Fruit fly (Drosophila melanogaster) whole organism, embryonic: ENCODE measurements around the gene Chd64.

Source experiments
- Awh ChIP-seq: fragments of 200-800 bp; sonication (Bioruptor generic); IDR thresholded peaks from 2 replicates; pipeline ENCODE4, ENCODE4 v1.3.6; 2022; ENCODE audit warnings: missing biosample characterization, missing genetic modification characterization
- Bdp1 ChIP-seq: fragments of 200-800 bp; sonication (Bioruptor generic); optimal IDR thresholded peaks from 3 replicates; lab custom pipeline; 2016; ENCODE audit warnings: missing biosample characterization, missing genetic modification characterization
- CG10543 ChIP-seq: fragments of 200-800 bp; sonication (Bioruptor generic); optimal IDR thresholded peaks from 3 replicates; lab custom pipeline; 2017; ENCODE audit warnings: missing biosample characterization, mild to moderate bottlenecking, missing genetic modification characterization, moderate library complexity
- CG10654 ChIP-seq: fragments of 200-800 bp; sonication (Bioruptor generic); optimal IDR thresholded peaks from 2 replicates; lab custom pipeline; 2016; ENCODE audit warnings: missing biosample characterization, missing genetic modification characterization
- CG11504 ChIP-seq: fragments of 200-800 bp; sonication (Bioruptor generic); optimal IDR thresholded peaks from 3 replicates; lab custom pipeline; 2019; ENCODE audit warnings: missing biosample characterization, mild to moderate bottlenecking, missing genetic modification characterization, moderate library complexity
- CG12219 ChIP-seq: fragments of 200-800 bp; sonication (Bioruptor generic); optimal IDR thresholded peaks from 3 replicates; lab custom pipeline; 2018; ENCODE audit warnings: missing biosample characterization, mild to moderate bottlenecking, missing genetic modification characterization
- CG12299 ChIP-seq: fragments of 200-800 bp; sonication (Bioruptor generic); optimal IDR thresholded peaks from 2 replicates; lab custom pipeline; 2018; ENCODE audit warnings: missing biosample characterization, mild to moderate bottlenecking, missing genetic modification characterization
- CG15601 ChIP-seq: fragments of 200-800 bp; sonication (Bioruptor generic); optimal IDR thresholded peaks from 3 replicates; lab custom pipeline; 2019; ENCODE audit warnings: missing biosample characterization, mild to moderate bottlenecking, missing genetic modification characterization, moderate library complexity
- CG17361 ChIP-seq: fragments of 200-800 bp; sonication (Bioruptor generic); IDR thresholded peaks from 3 replicates; pipeline ENCODE4 v1.3.6; 2022; ENCODE audit warnings: missing biosample characterization, missing genetic modification characterization
- CG2875 ChIP-seq: fragments of 200-800 bp; sonication (Bioruptor generic); optimal IDR thresholded peaks from 2 replicates; lab custom pipeline; 2017; ENCODE audit warnings: missing biosample characterization, mild to moderate bottlenecking, missing genetic modification characterization, missing genetic modification reagents
- CG32767 ChIP-seq: fragments of 200-800 bp; sonication (Bioruptor generic); IDR thresholded peaks from 2 replicates; pipeline ENCODE4 v1.3.6; 2022; ENCODE audit warnings: missing biosample characterization, missing genetic modification characterization
- CG3847 ChIP-seq: fragments of 200-800 bp; sonication (Bioruptor generic); IDR thresholded peaks from 2 replicates; pipeline ENCODE4 v1.3.6; 2022; ENCODE audit warnings: missing biosample characterization, missing genetic modification characterization
- CG42726 ChIP-seq: fragments of 200-800 bp; sonication (Bioruptor generic); IDR thresholded peaks from 2 replicates; pipeline ENCODE4 v1.3.6; 2022; ENCODE audit warnings: missing biosample characterization, missing genetic modification characterization; ENCODE audit not compliant: partially characterized antibody
- CG4328 ChIP-seq: fragments of 200-800 bp; sonication (Bioruptor generic); optimal IDR thresholded peaks from 3 replicates; lab custom pipeline; 2017; ENCODE audit warnings: missing biosample characterization, missing genetic modification reagents, missing genetic modification characterization
- CG4617 ChIP-seq: fragments of 200-800 bp; sonication (Bioruptor generic); optimal IDR thresholded peaks from 3 replicates; lab custom pipeline; 2016; ENCODE audit warnings: missing biosample characterization, missing genetic modification characterization, borderline replicate concordance
- CG4854 ChIP-seq: fragments of 200-800 bp; sonication (Bioruptor generic); optimal IDR thresholded peaks from 2 replicates; lab custom pipeline; 2016; ENCODE audit warnings: missing biosample characterization, missing genetic modification characterization, inconsistent platforms
- CG6765 ChIP-seq: fragments of 200-800 bp; sonication (Bioruptor generic); optimal IDR thresholded peaks from 3 replicates; lab custom pipeline; 2017; ENCODE audit warnings: missing biosample characterization, mild to moderate bottlenecking, missing genetic modification characterization
- CG8089 ChIP-seq: fragments of 200-800 bp; sonication (Bioruptor generic); optimal IDR thresholded peaks from 3 replicates; lab custom pipeline; 2016; ENCODE audit warnings: missing biosample characterization, missing genetic modification characterization
- CG8924 ChIP-seq: fragments of 200-800 bp; optimal IDR thresholded peaks from 3 replicates; lab custom pipeline; 2019; ENCODE audit warnings: missing biosample characterization, mild to moderate bottlenecking, missing genetic modification characterization, moderate library complexity
- CG9797 ChIP-seq: fragments of 200-800 bp; sonication (Bioruptor generic); optimal IDR thresholded peaks from 3 replicates; lab custom pipeline; 2018; ENCODE audit warnings: missing biosample characterization, mild to moderate bottlenecking, missing genetic modification characterization
- Hmx ChIP-seq: fragments of 200-800 bp; sonication (Bioruptor generic); optimal IDR thresholded peaks from 2 replicates; lab custom pipeline; 2016; ENCODE audit warnings: missing biosample characterization, missing genetic modification characterization
- Hr51 ChIP-seq, 2 experiments: fragments of 200-800 bp; sonication (Bioruptor generic); optimal IDR thresholded peaks; 2 replicates in 1 of 2; 3 replicates in 1 of 2; lab custom pipeline; 2016 to 2018; ENCODE audit warnings: missing biosample characterization in 2 of 2, missing genetic modification characterization in 2 of 2, mild to moderate bottlenecking in 1 of 2, moderate library complexity in 1 of 2
- Lpt ChIP-seq: fragments of >200 bp; optimal IDR thresholded peaks from 2 replicates; lab custom pipeline; 2018; ENCODE audit warnings: missing biosample characterization, missing genetic modification characterization
- Mrtf ChIP-seq: fragments of 200-800 bp; sonication (Bioruptor generic); IDR thresholded peaks from 3 replicates; pipeline ENCODE4 v1.3.6; 2022; ENCODE audit warnings: missing biosample characterization, missing genetic modification characterization
- Myb ChIP-seq: fragments of 200-800 bp; sonication (Bioruptor generic); optimal IDR thresholded peaks from 2 replicates; lab custom pipeline; 2016; ENCODE audit warnings: missing biosample characterization, missing genetic modification characterization
- Pdp1 ChIP-seq, 2 experiments: fragments of 200-800 bp; sonication (Bioruptor generic); optimal IDR thresholded peaks; 3 replicates each; lab custom pipeline; 2016; ENCODE audit warnings: missing biosample characterization in 2 of 2, missing genetic modification characterization in 2 of 2, mild to moderate bottlenecking in 1 of 2, moderate library complexity in 1 of 2
- Sox102F ChIP-seq: fragments of 200-800 bp; sonication (Bioruptor generic); optimal IDR thresholded peaks from 2 replicates; lab custom pipeline; 2018; ENCODE audit warnings: missing biosample characterization, mild to moderate bottlenecking, missing genetic modification characterization, moderate library complexity
- Spps ChIP-seq: fragments of 200-800 bp; sonication (Bioruptor generic); optimal IDR thresholded peaks from 2 replicates; lab custom pipeline; 2018; ENCODE audit warnings: missing biosample characterization, mild to moderate bottlenecking, missing genetic modification characterization
- Trl ChIP-seq, 3 experiments: fragments of >200 bp in 2 of 3; fragments of 200-800 bp in 1 of 3; sonication (Bioruptor generic) in 1 of 3; optimal IDR thresholded peaks; 2 replicates in 1 of 3; 3 replicates in 2 of 3; lab custom pipeline; 2016 to 2017; ENCODE audit warnings: missing biosample characterization in 1 of 3, missing genetic modification characterization in 1 of 3
- Xbp1 ChIP-seq: fragments of 200-800 bp; sonication (Bioruptor generic); optimal IDR thresholded peaks from 3 replicates; lab custom pipeline; 2016; ENCODE audit warnings: missing biosample characterization, mild to moderate bottlenecking, missing genetic modification characterization
- ap ChIP-seq: fragments of 200-800 bp; sonication (Bioruptor generic); IDR thresholded peaks from 2 replicates; pipeline ENCODE4 v1.3.6; 2022; ENCODE audit warnings: missing biosample characterization, missing genetic modification characterization
- corto ChIP-seq: fragments of 200-800 bp; sonication (Bioruptor generic); optimal IDR thresholded peaks from 2 replicates; lab custom pipeline; 2016; ENCODE audit warnings: missing biosample characterization, mild to moderate bottlenecking, missing genetic modification characterization, moderate library complexity
- crc ChIP-seq: fragments of 200-800 bp; sonication (Bioruptor generic); optimal IDR thresholded peaks from 2 replicates; lab custom pipeline; 2016; ENCODE audit warnings: missing biosample characterization, missing genetic modification characterization
- eyg ChIP-seq: fragments of 200-800 bp; sonication (Bioruptor generic); optimal IDR thresholded peaks from 3 replicates; lab custom pipeline; 2016; ENCODE audit warnings: missing biosample characterization, missing genetic modification characterization
- gce ChIP-seq: fragments of 200-800 bp; sonication (Bioruptor generic); IDR thresholded peaks from 3 replicates; pipeline ENCODE4 v1.3.6; 2022; ENCODE audit warnings: missing biosample characterization, missing genetic modification characterization
- ham ChIP-seq: fragments of 200-800 bp; sonication (Bioruptor generic); IDR thresholded peaks from 2 replicates; pipeline ENCODE4 v1.3.6; 2022; ENCODE audit warnings: missing biosample characterization, missing genetic modification characterization
- jigr1 ChIP-seq: fragments of 200-800 bp; sonication (Bioruptor generic); IDR thresholded peaks from 3 replicates; pipeline ENCODE4 v1.3.6; 2022; ENCODE audit warnings: missing biosample characterization, missing genetic modification characterization
- kni ChIP-seq: fragments of 200-800 bp; sonication (Bioruptor generic); optimal IDR thresholded peaks from 3 replicates; lab custom pipeline; 2017; ENCODE audit warnings: mild to moderate bottlenecking, missing biosample characterization, missing genetic modification reagents, missing genetic modification characterization
- knrl ChIP-seq: fragments of 200-800 bp; sonication (Bioruptor generic); IDR thresholded peaks from 3 replicates; pipeline ENCODE4 v1.3.6; 2022; ENCODE audit warnings: missing biosample characterization, missing genetic modification characterization; ENCODE audit not compliant: partially characterized antibody
- lilli ChIP-seq: fragments of 200-800 bp; sonication (Bioruptor generic); optimal IDR thresholded peaks from 3 replicates; lab custom pipeline; 2016; ENCODE audit warnings: missing biosample characterization, missing genetic modification characterization
- luna ChIP-seq: fragments of 200-800 bp; sonication (Bioruptor generic); optimal IDR thresholded peaks from 2 replicates; lab custom pipeline; 2016; ENCODE audit warnings: missing biosample characterization, missing genetic modification characterization
- mam ChIP-seq: fragments of 200-800 bp; sonication (Bioruptor generic); optimal IDR thresholded peaks from 3 replicates; lab custom pipeline; 2016; ENCODE audit warnings: missing biosample characterization, missing genetic modification characterization
- oc ChIP-seq: fragments of 200-800 bp; sonication (Bioruptor generic); optimal IDR thresholded peaks from 2 replicates; lab custom pipeline; 2018; ENCODE audit warnings: missing biosample characterization, mild to moderate bottlenecking, missing genetic modification characterization, moderate library complexity
- org-1 ChIP-seq: fragments of 200-800 bp; sonication (Bioruptor generic); optimal IDR thresholded peaks from 2 replicates; lab custom pipeline; 2017; ENCODE audit warnings: missing biosample characterization, missing genetic modification characterization
- otp ChIP-seq: fragments of 200-800 bp; sonication (Bioruptor generic); IDR thresholded peaks from 3 replicates; pipeline ENCODE4, ENCODE4 v1.3.6; 2022; ENCODE audit warnings: missing biosample characterization, missing genetic modification characterization
- pros ChIP-seq: fragments of 200-800 bp; sonication (Bioruptor generic); optimal IDR thresholded peaks from 3 replicates; lab custom pipeline; 2019; ENCODE audit warnings: missing biosample characterization, mild to moderate bottlenecking, missing genetic modification characterization, moderate library complexity
- psq ChIP-seq: fragments of 200-800 bp; sonication (Bioruptor generic); optimal IDR thresholded peaks from 2 replicates; lab custom pipeline; 2017; ENCODE audit warnings: missing biosample characterization, missing genetic modification characterization
- row ChIP-seq: fragments of 200-800 bp; sonication (Bioruptor generic); IDR thresholded peaks from 3 replicates; pipeline ENCODE4 v1.3.6; 2022; ENCODE audit warnings: missing biosample characterization, missing genetic modification characterization
- slou ChIP-seq: fragments of 200-800 bp; sonication (Bioruptor generic); optimal IDR thresholded peaks from 3 replicates; lab custom pipeline; 2016; ENCODE audit warnings: missing biosample characterization, missing genetic modification characterization
- vfl ChIP-seq: fragments of 200-800 bp; sonication (Bioruptor generic); optimal IDR thresholded peaks from 2 replicates; lab custom pipeline; 2016; ENCODE audit warnings: missing biosample characterization, missing genetic modification characterization

Chd64 gene

DNA sequence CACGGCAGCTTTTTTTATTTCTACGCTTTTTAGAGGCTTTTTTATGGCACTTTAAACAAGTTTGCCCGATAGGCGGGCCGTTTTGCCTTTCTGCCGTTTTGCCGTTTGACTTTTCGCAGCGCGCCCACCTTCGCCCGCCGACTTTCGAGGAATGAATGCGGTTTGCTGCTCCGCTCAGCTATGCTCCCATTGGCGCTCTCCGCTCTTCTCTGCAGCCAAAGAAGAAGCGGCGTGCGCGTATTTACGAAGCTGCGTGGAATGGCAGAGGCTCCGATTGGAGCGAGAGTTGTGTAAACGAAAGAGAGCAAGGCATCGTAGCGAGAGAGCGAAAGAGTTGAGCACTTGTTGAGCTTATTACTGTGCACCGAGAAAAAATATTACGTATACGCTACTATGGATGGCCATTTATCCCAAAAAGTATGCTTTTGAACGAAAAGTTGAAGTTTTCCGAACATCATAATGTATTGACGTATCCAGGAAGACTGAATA lies 50.6 kb downstream of the Chd64 start, which contains the start of gene wit (continued):
- TF ChIP-seq row, result peak; percentile 42; the same call in 1 of the 3 replicates
- TF ChIP-seq CG4328 (GFP tag; lab: Kevin White, UChicago), result peak; percentile 18
- peak; percentile 31 for TF ChIP-seq org-1 (GFP tag; lab: Kevin White, UChicago)
- TF ChIP-seq CG6765 (GFP tag; lab: Kevin White, UChicago), result peak; percentile 59
- no peak for TF ChIP-seq luna
- TF ChIP-seq CG4854 (GFP tag; lab: Kevin White, UChicago), result peak; percentile 5
- peak; percentile 21; the same call in 1 of the 3 replicates for TF ChIP-seq gce (GFP tag; lab: Robert Waterston, UW)
- TF ChIP-seq Myb (GFP tag; lab: Kevin White, UChicago), result no peak
- peak; percentile 38 for TF ChIP-seq corto (GFP tag; lab: Kevin White, UChicago)
- TF ChIP-seq jigr1 (GFP tag; lab: Robert Waterston, UW), result no peak
- no peak for TF ChIP-seq CG10654
- no peak for TF ChIP-seq CG17361 (GFP tag; lab: Robert Waterston, UW)
- no peak for TF ChIP-seq Hmx (GFP tag; lab: Kevin White, UChicago)
- TF ChIP-seq CG12219 (GFP tag; lab: Kevin White, UChicago), result no peak
- no peak for TF ChIP-seq CG8089 (GFP tag; lab: Kevin White, UChicago)
- TF ChIP-seq mam (GFP tag; lab: Kevin White, UChicago), result peak; percentile 22
- TF ChIP-seq psq, result peak; percentile 92
- TF ChIP-seq Mrtf (GFP tag; lab: Robert Waterston, UW), result no peak
- TF ChIP-seq Lpt (GFP tag; lab: Kevin White, UChicago), result no peak
- TF ChIP-seq pros (GFP tag; lab: Kevin White, UChicago), result no peak
- no peak for TF ChIP-seq CG11504 (tag; lab: Kevin White, UChicago)
- TF ChIP-seq Awh, result peak; percentile 62; the same call in 1 of the 2 replicates
- no peak for TF ChIP-seq CG4617 (GFP tag; lab: Kevin White, UChicago)
- TF ChIP-seq vfl (GFP tag; lab: Kevin White, UChicago), result no peak
- TF ChIP-seq Spps (tag; lab: Kevin White, UChicago), result no peak
- TF ChIP-seq crc, result no peak
- no peak for TF ChIP-seq knrl (GFP tag; lab: Robert Waterston, UW)
- peak; percentile 25 for TF ChIP-seq lilli (GFP tag; lab: Kevin White, UChicago)
- TF ChIP-seq Trl (optimal IDR thresholded peaks at IDR 0.05; lab: Kevin White, UChicago), result peak; percentile 90 to 95
- peak; percentile 59 for TF ChIP-seq Trl (GFP tag; optimal IDR thresholded peaks at IDR 0.05; lab: Kevin White, UChicago)
- TF ChIP-seq eyg (GFP tag; lab: Kevin White, UChicago), result peak; percentile 41
- peak; percentile 12 for TF ChIP-seq Sox102F (GFP tag; lab: Kevin White, UChicago)
- TF ChIP-seq otp (GFP tag; lab: Robert Waterston, UW), result peak; percentile 58; the same call in 2 of the 3 replicates
- TF ChIP-seq CG10543 (GFP tag; lab: Kevin White, UChicago), result peak; percentile 4
- no peak for TF ChIP-seq ham (GFP tag; lab: Robert Waterston, UW)
- no peak for TF ChIP-seq oc (tag; lab: Kevin White, UChicago)
- TF ChIP-seq CG32767 (GFP tag; lab: Robert Waterston, UW), result 0 out of 2 replicates have a peak, but pooled peaks have one; percentile 16
- TF ChIP-seq CG42726 (GFP tag; lab: Robert Waterston, UW), result 0 out of 2 replicates have a peak, but pooled peaks have one; percentile 16
- no peak for TF ChIP-seq CG15601 (tag; lab: Kevin White, UChicago)
- no peak for TF ChIP-seq slou (GFP tag; lab: Kevin White, UChicago)
- peak; percentile 42 for TF ChIP-seq Xbp1
- TF ChIP-seq CG12299 (tag; lab: Kevin White, UChicago), result peak; percentile 21
- no peak for TF ChIP-seq CG8924
- TF ChIP-seq kni (GFP tag; lab: Kevin White, UChicago), result peak; percentile 14
- no peak for TF ChIP-seq ap (GFP tag; lab: Robert Waterston, UW)
- TF ChIP-seq CG3847, result no peak
- TF ChIP-seq Hr51 (GFP tag; optimal IDR thresholded peaks at IDR 0.05; lab: Kevin White, UChicago), result no peak
- TF ChIP-seq Bdp1, result no peak
- peak; percentile 40 for TF ChIP-seq CG2875
- peak in 1 of 2 experiments; percentile 73 for TF ChIP-seq Pdp1 (GFP tag; optimal IDR thresholded peaks at IDR 0.05; lab: Kevin White, UChicago)
- no peak for TF ChIP-seq CG9797 (GFP tag; lab: Kevin White, UChicago)
